Worm (Caenorhabditis elegans) whole organism, midembryonic: ENCODE data around the gene T04F3.4.

Source experiments
- T22C8.4 ChIP-seq: fragments of 200-800 bp; sonication (Bioruptor generic); IDR thresholded peaks from 2 replicates; pipeline ENCODE4 v1.3.6; 2022; ENCODE audit warnings: missing genetic modification characterization, missing compliant biosample characterization
- cog-1 ChIP-seq: sonication (generic microtip); optimal IDR thresholded peaks from 2 replicates; lab custom pipeline; 2016; ENCODE audit warnings: missing genetic modification characterization, missing compliant biosample characterization
- flt-1 ChIP-seq: fragments of 200-800 bp; sonication (Bioruptor generic); IDR thresholded peaks from 2 replicates; pipeline ENCODE4 v1.3.6; 2022; ENCODE audit warnings: missing genetic modification characterization, missing compliant biosample characterization
- ref-1 ChIP-seq: fragments of 200-800 bp; sonication (Bioruptor generic); conservative IDR thresholded peaks from 2 replicates; pipeline ENCODE4 v1.3.6; 2022; ENCODE audit warnings: missing genetic modification reagents, missing genetic modification characterization, missing compliant biosample characterization

ce11 chrV:11730060-11730459 is 32.8 kb downstream of the T04F3.4 start, which contains the start of gene rhr-2:
- TF ChIP-seq T22C8.4 (no peak), flt-1 (GFP tag; lab: Robert Waterston, UW) (no peak), cog-1 (no peak), ref-1 (GFP tag; lab: Robert Waterston, UW) (no peak)
